Fruit fly (Drosophila melanogaster) whole organism, wandering third instar larva: ENCODE results near the gene CG8492.

Experiments used
- Dfd ChIP-seq: fragments of >200 bp; optimal IDR thresholded peaks from 2 replicates; lab custom pipeline; 2017; ENCODE audit warnings: missing biosample characterization, missing genetic modification characterization
- Hnf4 ChIP-seq: fragments of 200-800 bp; sonication (Bioruptor generic); optimal IDR thresholded peaks from 2 replicates; lab custom pipeline; 2016; ENCODE audit warnings: missing biosample characterization, mild to moderate bottlenecking, missing genetic modification characterization
- Mio ChIP-seq: sonication (Bioruptor generic); optimal IDR thresholded peaks from 2 replicates; lab custom pipeline; 2016; ENCODE audit warnings: missing biosample characterization, missing genetic modification characterization
- br ChIP-seq: fragments of 200-800 bp; sonication (Bioruptor generic); optimal IDR thresholded peaks from 2 replicates; lab custom pipeline; 2016; ENCODE audit warnings: missing biosample characterization, missing genetic modification characterization
- brk ChIP-seq: fragments of 200-800 bp; sonication (Bioruptor generic); optimal IDR thresholded peaks from 2 replicates; lab custom pipeline; 2016; ENCODE audit warnings: missing biosample characterization, mild to moderate bottlenecking, missing genetic modification characterization
- foxo ChIP-seq, 2 experiments: fragments of 200-800 bp; sonication (Bioruptor generic); optimal IDR thresholded peaks; 2 replicates in 1 of 2; 3 replicates in 1 of 2; lab custom pipeline; 2016 to 2017; ENCODE audit warnings: missing biosample characterization in 2 of 2, missing genetic modification characterization in 2 of 2
- usp ChIP-seq: fragments of >200 bp; optimal IDR thresholded peaks from 2 replicates; lab custom pipeline; 2017; ENCODE audit warnings: missing biosample characterization, missing genetic modification characterization
- woc ChIP-seq: sonication (Bioruptor generic); optimal IDR thresholded peaks from 2 replicates; lab custom pipeline; 2016; ENCODE audit warnings: missing biosample characterization, mild to moderate bottlenecking, missing genetic modification characterization

dm6 chr3L:7726285-7726684 is 5.7 kb downstream of the CG8492 start, which contains the start of gene CG7457:
- TF ChIP-seq br (GFP tag; lab: Kevin White, UChicago), result no peak
- no peak for TF ChIP-seq usp
- no peak for TF ChIP-seq foxo (GFP tag; optimal IDR thresholded peaks at IDR 0.05; lab: Kevin White, UChicago)
- no peak for TF ChIP-seq brk
- no peak for TF ChIP-seq woc (GFP tag; lab: Kevin White, UChicago)
- no peak for TF ChIP-seq Hnf4 (GFP tag; lab: Kevin White, UChicago)
- TF ChIP-seq Dfd (GFP tag; lab: Kevin White, UChicago), result no peak
- TF ChIP-seq Mio (GFP tag; lab: Kevin White, UChicago), result no peak
